Fruit fly (Drosophila melanogaster) whole organism, prepupa: Measurements from ENCODE around the gene CG4829.

Experiments used
- Blimp-1 ChIP-seq: fragments of 200-800 bp; sonication (Bioruptor generic); optimal IDR thresholded peaks from 3 replicates; lab custom pipeline; 2017; ENCODE audit warnings: missing biosample characterization, missing genetic modification characterization, mild to moderate bottlenecking, moderate library complexity, missing genetic modification reagents
- CG10669 ChIP-seq: fragments of 200-800 bp; sonication (Bioruptor generic); optimal IDR thresholded peaks from 3 replicates; lab custom pipeline; 2018; ENCODE audit warnings: missing biosample characterization, mild to moderate bottlenecking, missing genetic modification characterization, moderate library complexity
- CG11902 ChIP-seq: fragments of 200-800 bp; sonication (Bioruptor generic); optimal IDR thresholded peaks from 3 replicates; lab custom pipeline; 2016; ENCODE audit warnings: missing biosample characterization, missing genetic modification characterization
- CG15336 ChIP-seq: fragments of 200-800 bp; sonication (Bioruptor generic); IDR thresholded peaks from 2 replicates; pipeline ENCODE4 v1.3.6; 2022; ENCODE audit warnings: missing biosample characterization, missing genetic modification characterization
- CG1621 ChIP-seq: fragments of 200-800 bp; sonication (Bioruptor generic); optimal IDR thresholded peaks from 3 replicates; lab custom pipeline; 2018; ENCODE audit warnings: missing biosample characterization, mild to moderate bottlenecking, missing genetic modification characterization
- CG16779 ChIP-seq: fragments of 200-800 bp; sonication (Bioruptor generic); optimal IDR thresholded peaks from 3 replicates; lab custom pipeline; 2017; ENCODE audit warnings: missing biosample characterization, mild to moderate bottlenecking, missing genetic modification characterization
- CG32006 ChIP-seq: fragments of 200-800 bp; sonication (Bioruptor generic); optimal IDR thresholded peaks from 3 replicates; lab custom pipeline; 2017; ENCODE audit warnings: missing biosample characterization, mild to moderate bottlenecking, missing genetic modification characterization
- CG3919 ChIP-seq: fragments of 200-800 bp; sonication (Bioruptor generic); optimal IDR thresholded peaks from 3 replicates; lab custom pipeline; 2016; ENCODE audit warnings: missing biosample characterization, missing genetic modification characterization
- CG6163 ChIP-seq: fragments of 200-800 bp; sonication (Bioruptor generic); IDR thresholded peaks from 3 replicates; pipeline ENCODE4 v1.3.6; 2022; ENCODE audit warnings: missing biosample characterization, missing genetic modification characterization
- CG6276 ChIP-seq: fragments of 200-800 bp; sonication (Bioruptor generic); optimal IDR thresholded peaks from 2 replicates; lab custom pipeline; 2017; ENCODE audit warnings: missing biosample characterization, mild to moderate bottlenecking, missing genetic modification characterization
- CG6792 ChIP-seq: fragments of 200-800 bp; sonication (Bioruptor generic); optimal IDR thresholded peaks from 3 replicates; lab custom pipeline; 2016; ENCODE audit warnings: missing biosample characterization, missing genetic modification characterization
- CG8119 ChIP-seq: fragments of 200-800 bp; sonication (Bioruptor generic); IDR thresholded peaks from 3 replicates; pipeline ENCODE4 v1.3.6; 2022; ENCODE audit warnings: missing biosample characterization, missing genetic modification characterization
- CG8319 ChIP-seq: fragments of 200-800 bp; sonication (Bioruptor generic); optimal IDR thresholded peaks from 3 replicates; lab custom pipeline; 2016; ENCODE audit warnings: missing biosample characterization, missing genetic modification characterization
- CG8632 ChIP-seq: fragments of 200-800 bp; sonication (Bioruptor generic); optimal IDR thresholded peaks from 3 replicates; lab custom pipeline; 2016; ENCODE audit warnings: missing biosample characterization, missing genetic modification characterization
- Eip78C ChIP-seq: fragments of 200-800 bp; sonication (Bioruptor generic); peaks from one replicate; lab custom pipeline; 2016; ENCODE audit warnings: missing biosample characterization, missing genetic modification characterization
- Ets21C ChIP-seq: fragments of 200-800 bp; sonication (Bioruptor generic); optimal IDR thresholded peaks from 3 replicates; lab custom pipeline; 2016; ENCODE audit warnings: missing biosample characterization, missing genetic modification characterization
- Ets96B ChIP-seq: fragments of 200-800 bp; optimal IDR thresholded peaks from 2 replicates; lab custom pipeline; 2019; ENCODE audit warnings: missing biosample characterization, mild to moderate bottlenecking, missing genetic modification characterization, moderate library complexity
- Gug ChIP-seq: fragments of 200-800 bp; sonication (Bioruptor generic); IDR thresholded peaks from 2 replicates; pipeline ENCODE4 v1.3.6; 2022; ENCODE audit warnings: missing biosample characterization, missing genetic modification characterization
- Hr38 ChIP-seq: sonication (Bioruptor generic); optimal IDR thresholded peaks from 2 replicates; lab custom pipeline; 2016; ENCODE audit warnings: missing biosample characterization, missing genetic modification characterization
- Hr4 ChIP-seq: fragments of 200-800 bp; sonication (Bioruptor generic); optimal IDR thresholded peaks from 3 replicates; lab custom pipeline; 2016; ENCODE audit warnings: missing biosample characterization, missing genetic modification characterization
- Lpt ChIP-seq: fragments of 200-800 bp; sonication (Bioruptor generic); optimal IDR thresholded peaks from 3 replicates; lab custom pipeline; 2016; ENCODE audit warnings: missing biosample characterization, missing genetic modification characterization
- Met ChIP-seq: fragments of 200-800 bp; sonication (Bioruptor generic); optimal IDR thresholded peaks from 3 replicates; lab custom pipeline; 2016; ENCODE audit warnings: missing biosample characterization, missing genetic modification characterization
- OdsH ChIP-seq: fragments of 200-800 bp; sonication (Bioruptor generic); optimal IDR thresholded peaks from 3 replicates; lab custom pipeline; 2016; ENCODE audit warnings: missing biosample characterization, missing genetic modification characterization
- Sox14 ChIP-seq: fragments of 200-800 bp; sonication (Bioruptor generic); optimal IDR thresholded peaks from 3 replicates; lab custom pipeline; 2016; ENCODE audit warnings: missing biosample characterization, missing genetic modification characterization
- Sox15 ChIP-seq: fragments of 200-800 bp; sonication (Bioruptor generic); optimal IDR thresholded peaks from 3 replicates; lab custom pipeline; 2016; ENCODE audit warnings: missing biosample characterization, missing genetic modification characterization
- acj6 ChIP-seq: fragments of 200-800 bp; sonication (Bioruptor generic); optimal IDR thresholded peaks from 3 replicates; lab custom pipeline; 2016; ENCODE audit warnings: missing biosample characterization, missing genetic modification characterization
- cyc ChIP-seq: fragments of 200-800 bp; sonication (Bioruptor generic); optimal IDR thresholded peaks from 3 replicates; lab custom pipeline; 2016; ENCODE audit warnings: missing biosample characterization, missing genetic modification characterization
- dac ChIP-seq: fragments of 200-800 bp; sonication (Bioruptor generic); optimal IDR thresholded peaks from 2 replicates; lab custom pipeline; 2017; ENCODE audit warnings: missing biosample characterization, mild to moderate bottlenecking, missing genetic modification characterization
- dsx ChIP-seq: fragments of 200-800 bp; optimal IDR thresholded peaks from 3 replicates; lab custom pipeline; 2019; ENCODE audit warnings: missing biosample characterization, mild to moderate bottlenecking, missing genetic modification characterization, moderate library complexity; ENCODE audit not compliant: poor library complexity, severe bottlenecking
- eg ChIP-seq: fragments of 200-800 bp; sonication (Bioruptor generic); IDR thresholded peaks from 3 replicates; pipeline ENCODE4 v1.3.6; 2022; ENCODE audit warnings: missing biosample characterization, missing genetic modification characterization
- fd85E ChIP-seq: fragments of 200-800 bp; sonication (Bioruptor generic); optimal IDR thresholded peaks from 3 replicates; lab custom pipeline; 2016; ENCODE audit warnings: missing biosample characterization, missing genetic modification characterization
- pdm3 ChIP-seq: fragments of 200-800 bp; sonication (Bioruptor generic); optimal IDR thresholded peaks from 3 replicates; lab custom pipeline; 2016; ENCODE audit warnings: missing biosample characterization, missing genetic modification characterization
- salr ChIP-seq, 2 experiments: fragments of 200-800 bp; sonication (Bioruptor generic); optimal IDR thresholded peaks; 3 replicates each; lab custom pipeline; 2016 to 2018; ENCODE audit warnings: missing biosample characterization in 2 of 2, missing genetic modification characterization in 2 of 2, mild to moderate bottlenecking in 1 of 2
- spab ChIP-seq: fragments of 200-800 bp; sonication (Bioruptor generic); optimal IDR thresholded peaks from 2 replicates; lab custom pipeline; 2017; ENCODE audit warnings: missing biosample characterization, mild to moderate bottlenecking, missing genetic modification characterization, missing genetic modification reagents
- svp ChIP-seq: fragments of 200-800 bp; sonication (Bioruptor generic); peaks from one replicate; lab custom pipeline; 2016; ENCODE audit warnings: missing biosample characterization, missing genetic modification characterization
- topi ChIP-seq: fragments of 200-800 bp; sonication (Bioruptor generic); optimal IDR thresholded peaks from 3 replicates; lab custom pipeline; 2016; ENCODE audit warnings: missing biosample characterization, missing genetic modification characterization
- vri ChIP-seq: fragments of 200-800 bp; sonication (Bioruptor generic); optimal IDR thresholded peaks from 3 replicates; lab custom pipeline; 2016; ENCODE audit warnings: missing biosample characterization, mild to moderate bottlenecking, missing genetic modification characterization

Gene CG4829

dm6 chrX:16782175-16782916 is 29.2 kb upstream of the CG4829 start (continued):
- TF ChIP-seq CG1621, result no peak
- TF ChIP-seq pdm3, result peak; percentile 38
- peak; percentile 18 for TF ChIP-seq dac (GFP tag; lab: Kevin White, UChicago)
- TF ChIP-seq topi, result no peak
- peak; percentile 19 for TF ChIP-seq CG6276 (GFP tag; lab: Kevin White, UChicago)
- TF ChIP-seq Eip78C (GFP tag; lab: Kevin White, UChicago), result peak; percentile 76
- peak; percentile 65 for TF ChIP-seq CG8119 (GFP tag; lab: Robert Waterston, UW)
- no peak for TF ChIP-seq svp (GFP tag; lab: Kevin White, UChicago)
- TF ChIP-seq dsx (GFP tag; lab: Kevin White, UChicago), result no peak
- TF ChIP-seq CG8632, result no peak
- TF ChIP-seq CG11902 (GFP tag; lab: Kevin White, UChicago), result no peak
- peak; percentile 53; the same call in 1 of the 2 replicates for TF ChIP-seq Gug (GFP tag; lab: Robert Waterston, UW)
- TF ChIP-seq CG6792, result peak; percentile 20
- TF ChIP-seq fd85E (GFP tag; lab: Kevin White, UChicago), result no peak
- TF ChIP-seq Hr38 (GFP tag; lab: Kevin White, UChicago), result no peak
- TF ChIP-seq eg (GFP tag; lab: Robert Waterston, UW), result peak; percentile 72
- TF ChIP-seq Met (GFP tag; lab: Kevin White, UChicago), result no peak
- no peak for TF ChIP-seq Ets21C (GFP tag; lab: Kevin White, UChicago)
- no peak for TF ChIP-seq spab (GFP tag; lab: Kevin White, UChicago)
- peak; percentile 64 for TF ChIP-seq CG32006 (GFP tag; lab: Kevin White, UChicago)
- TF ChIP-seq Lpt (GFP tag; lab: Kevin White, UChicago), result peak; percentile 56
- no peak for TF ChIP-seq vri (GFP tag; lab: Kevin White, UChicago)
- peak; percentile 6 for TF ChIP-seq cyc (GFP tag; lab: Kevin White, UChicago)
- peak; percentile 68 for TF ChIP-seq Hr4 (GFP tag; lab: Kevin White, UChicago)
- TF ChIP-seq Blimp-1 (GFP tag; lab: Kevin White, UChicago), result no peak
- no peak for TF ChIP-seq Sox15 (GFP tag; lab: Kevin White, UChicago)
- TF ChIP-seq acj6 (GFP tag; lab: Kevin White, UChicago), result peak; percentile 50
- no peak for TF ChIP-seq CG16779 (tag; lab: Kevin White, UChicago)
- no peak for TF ChIP-seq CG8319 (GFP tag; lab: Kevin White, UChicago)
- TF ChIP-seq salr (GFP tag; optimal IDR thresholded peaks at IDR 0.05; lab: Kevin White, UChicago), result peak in 1 of 2 experiments; percentile 59

DNA sequence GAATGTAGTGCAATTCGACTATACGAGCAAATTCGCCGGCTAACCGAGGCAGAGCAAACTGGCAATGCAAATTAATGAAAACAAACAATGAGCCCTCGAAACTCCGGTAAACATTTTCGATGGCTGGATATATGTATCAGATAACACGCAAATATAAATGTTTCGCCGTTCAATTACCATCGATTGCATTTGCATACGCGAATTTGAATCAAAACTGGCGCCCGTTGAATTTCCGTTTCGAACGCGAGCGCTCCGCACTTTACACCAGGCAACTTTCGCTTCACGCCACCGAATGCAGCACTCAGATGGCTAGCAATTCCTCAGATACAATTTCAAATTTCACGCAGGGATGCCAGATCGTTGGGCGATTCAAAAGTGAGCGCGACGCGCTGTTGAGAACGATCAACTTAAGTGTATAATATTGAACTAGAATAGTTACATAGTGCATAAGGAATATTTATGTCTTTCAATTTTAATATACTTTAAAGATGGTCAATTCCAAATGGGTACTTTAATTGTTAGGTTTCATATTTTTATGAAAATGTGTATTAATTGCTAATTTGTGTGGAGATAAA is 28.3 kb upstream of the CG4829 start, which contains the start of gene if:
if (minus strand) TSS at position 294 of the 575 bp plus-strand sequence.
- TF ChIP-seq CG15336 (GFP tag; lab: Robert Waterston, UW) (no peak), Sox14 (GFP tag; lab: Kevin White, UChicago) (no peak), Hr4 (GFP tag; lab: Kevin White, UChicago) (no peak), CG3919 (GFP tag; lab: Kevin White, UChicago) (no peak), Eip78C (GFP tag; lab: Kevin White, UChicago) (peak; percentile 48), OdsH (GFP tag; lab: Kevin White, UChicago) (no peak), CG10669 (GFP tag; lab: Kevin White, UChicago) (no peak), CG6163 (no peak)

DNA sequence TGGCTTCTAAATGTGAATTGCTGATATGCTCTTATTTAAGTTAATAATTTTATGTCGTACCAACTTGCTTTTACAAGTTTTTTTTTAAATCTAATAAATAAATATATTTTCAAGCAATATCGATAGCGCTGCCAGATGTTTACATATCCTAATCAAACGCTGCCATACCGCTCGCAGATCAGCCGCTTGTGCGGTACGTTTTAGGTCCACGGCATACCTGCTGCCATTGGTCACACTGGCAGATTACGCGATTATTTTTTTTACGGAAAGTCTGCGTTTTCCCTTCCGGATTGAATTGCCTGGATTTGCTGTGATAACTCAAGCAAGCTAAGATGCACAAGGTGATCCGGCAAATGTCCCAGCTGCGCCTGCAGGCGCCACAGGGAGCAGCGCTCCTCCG is 27.8 kb upstream of the CG4829 start, which contains the start of gene mRpL22:
mRpL22 (plus strand) TSS at position 191 of the 400 bp plus-strand sequence.
- TF ChIP-seq Blimp-1 (GFP tag; lab: Kevin White, UChicago) (no peak), CG8632 (no peak), CG1621 (peak; percentile 90), Ets96B (tag; lab: Kevin White, UChicago) (no peak)
- TF ChIP-seq, all 60 proteins: peak for 1
